Worm (Caenorhabditis elegans) whole organism, early embryonic: ENCODE measurements around the gene rib-1.

Source experiments
- B0310.2 ChIP-seq: sonication (generic microtip); optimal IDR thresholded peaks from 2 replicates; lab custom pipeline; 2016; ENCODE audit warnings: mild to moderate bottlenecking, missing genetic modification characterization, missing compliant biosample characterization
- aly-1 ChIP-seq: sonication (generic microtip); optimal IDR thresholded peaks from 2 replicates; lab custom pipeline; 2016; ENCODE audit warnings: missing genetic modification characterization, missing compliant biosample characterization
- ama-1 ChIP-seq: fragments of 150-350 bp; optimal IDR thresholded peaks from 2 replicates; lab custom pipeline; 2014
- ceh-13 ChIP-seq: fragments of 200-800 bp; sonication (Bioruptor generic); optimal IDR thresholded peaks from 2 replicates; lab custom pipeline; 2018; ENCODE audit warnings: mild to moderate bottlenecking, missing genetic modification characterization, missing compliant biosample characterization
- ceh-36 ChIP-seq: sonication (generic microtip); optimal IDR thresholded peaks from 2 replicates; lab custom pipeline; 2016; ENCODE audit warnings: missing genetic modification characterization, inconsistent platforms, missing compliant biosample characterization
- ets-7 ChIP-seq: sonication (generic microtip); optimal IDR thresholded peaks from 2 replicates; lab custom pipeline; 2016; ENCODE audit warnings: missing genotype, missing genetic modification characterization, missing compliant biosample characterization
- flt-1 ChIP-seq: fragments of 200-800 bp; sonication (Bioruptor generic); IDR thresholded peaks from 2 replicates; pipeline ENCODE4 v1.3.6; 2022; ENCODE audit warnings: missing genetic modification characterization, missing compliant biosample characterization
- hmg-4 ChIP-seq: fragments of 200-800 bp; sonication (Bioruptor generic); optimal IDR thresholded peaks from 2 replicates; lab custom pipeline; 2018; ENCODE audit warnings: mild to moderate bottlenecking, missing genetic modification characterization, missing compliant biosample characterization
- hnd-1 ChIP-seq: sonication (generic microtip); optimal IDR thresholded peaks from 2 replicates; lab custom pipeline; 2016; ENCODE audit warnings: missing genetic modification characterization, missing compliant biosample characterization
- pes-1 ChIP-seq: fragments of 200-800 bp; sonication (Bioruptor generic); IDR thresholded peaks from 2 replicates; pipeline ENCODE4 v1.3.6; 2022; ENCODE audit warnings: missing genetic modification reagents, missing genetic modification characterization, missing compliant biosample characterization
- sea-1 ChIP-seq: fragments of 200-800 bp; sonication (Bioruptor generic); conservative IDR thresholded peaks from 2 replicates; pipeline ENCODE4 v1.3.6; 2022; ENCODE audit warnings: missing genetic modification characterization, missing compliant biosample characterization
- tbx-11 ChIP-seq: fragments of 200-800 bp; sonication (Bioruptor generic); IDR thresholded peaks from 2 replicates; pipeline ENCODE4 v1.3.6; 2022; ENCODE audit warnings: missing genetic modification characterization, missing compliant biosample characterization
- tbx-37 ChIP-seq: fragments of 200-800 bp; sonication (Bioruptor generic); conservative IDR thresholded peaks from 2 replicates; pipeline ENCODE4 v1.3.6; 2022; ENCODE audit warnings: missing genetic modification reagents, missing genetic modification characterization, missing compliant biosample characterization
- tra-4 ChIP-seq: sonication (generic microtip); optimal IDR thresholded peaks from 2 replicates; lab custom pipeline; 2017; ENCODE audit warnings: missing genetic modification characterization, missing compliant biosample characterization

DNA sequence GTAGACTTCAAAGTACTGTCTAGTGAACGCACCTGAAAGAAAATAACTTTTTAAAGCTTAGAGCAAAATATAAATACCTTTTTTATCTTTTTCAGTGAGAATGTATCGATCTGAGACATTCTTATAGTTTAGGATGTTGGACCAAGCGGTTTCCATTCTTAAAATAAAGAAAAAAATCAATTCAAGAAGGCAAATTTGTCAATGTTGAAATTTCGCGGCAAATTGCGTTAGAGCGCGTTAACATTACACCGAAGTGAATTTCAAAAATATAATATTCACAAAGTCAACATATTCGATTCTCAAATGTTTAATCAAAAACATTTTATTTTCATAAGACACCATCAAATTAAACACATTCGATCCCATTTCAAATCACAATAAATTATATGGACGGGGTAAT, 16.9 kb upstream of the rib-1 start, which contains the start of gene F12F6.7:
- no peak for TF ChIP-seq sea-1 (GFP tag; lab: Robert Waterston, UW)
- TF ChIP-seq pes-1 (GFP tag; lab: Robert Waterston, UW) = no peak
- TF ChIP-seq flt-1 = no peak
- no peak for TF ChIP-seq ets-7 (tag; lab: Kevin White, UChicago)
- no peak for TF ChIP-seq tra-4 (tag; lab: Kevin White, UChicago)
- TF ChIP-seq hnd-1 = no peak
- no peak for TF ChIP-seq ama-1 (lab: Kevin White, UChicago)
- TF ChIP-seq B0310.2 (tag; lab: Kevin White, UChicago) = no peak
- TF ChIP-seq tbx-11 (GFP tag; lab: Robert Waterston, UW) = no peak
- no peak for TF ChIP-seq tbx-37 (GFP tag; lab: Robert Waterston, UW)
- TF ChIP-seq hmg-4 (GFP tag; lab: Kevin White, UChicago) = no peak
- TF ChIP-seq aly-1 (tag; lab: Kevin White, UChicago) = no peak
- no peak for TF ChIP-seq ceh-36
- no peak for TF ChIP-seq ceh-13 (GFP tag; lab: Kevin White, UChicago)
